Fruit fly (Drosophila melanogaster): ENCODE results near the gene HLH4C.

Gene HLH4C

dm6 chrX:4614945-4615344 is 32.3 kb downstream of the HLH4C start (continued):
- TF ChIP-seq CG8632 (GFP tag; optimal IDR thresholded peaks at IDR 0.05), result no peak
- 0 out of 3 replicates have a peak, but pooled peaks have one; percentile 13 for TF ChIP-seq CG8119 (GFP tag; IDR thresholded peaks at IDR 0.05)
- peak; percentile 25 for TF ChIP-seq acj6 (GFP tag; optimal IDR thresholded peaks at IDR 0.05)
- TF ChIP-seq fd85E (GFP tag; optimal IDR thresholded peaks at IDR 0.05), result no peak
- no peak for TF ChIP-seq dsx (GFP tag; optimal IDR thresholded peaks at IDR 0.05; ENCODE audit: poor library complexity, severe bottlenecking)
- no peak for TF ChIP-seq CG6808 (GFP tag; optimal IDR thresholded peaks at IDR 0.05)
- peak; percentile 4 for TF ChIP-seq CG32006 (GFP tag; optimal IDR thresholded peaks at IDR 0.05)
- TF ChIP-seq spab (GFP tag; optimal IDR thresholded peaks at IDR 0.05), result no peak
- TF ChIP-seq cyc (GFP tag; optimal IDR thresholded peaks at IDR 0.05), result peak; percentile 40
- no peak for TF ChIP-seq CG9139 (GFP tag; optimal IDR thresholded peaks at IDR 0.05)
- peak; percentile 8 for TF ChIP-seq CG10631 (GFP tag; optimal IDR thresholded peaks at IDR 0.05)
- no peak for TF ChIP-seq CG10669 (GFP tag; optimal IDR thresholded peaks at IDR 0.05)
- TF ChIP-seq svp (GFP tag), result peak; percentile 52
- TF ChIP-seq CG4318 (GFP tag; optimal IDR thresholded peaks at IDR 0.05), result no peak
- no peak for TF ChIP-seq Blimp-1 (GFP tag; optimal IDR thresholded peaks at IDR 0.05)
- TF ChIP-seq CG31627 (GFP tag; optimal IDR thresholded peaks at IDR 0.05), result peak; percentile 33

- TF ChIP-seq OdsH (GFP tag; optimal IDR thresholded peaks at IDR 0.05), result no peak
- TF ChIP-seq Hr38 (GFP tag; optimal IDR thresholded peaks at IDR 0.05), result no peak
- no peak for TF ChIP-seq Hr39 (GFP tag; optimal IDR thresholded peaks at IDR 0.05)
- 0 out of 3 replicates have a peak, but pooled peaks have one; percentile 23 for TF ChIP-seq CG6163 (GFP tag; IDR thresholded peaks at IDR 0.05)
- no peak for TF ChIP-seq Sox102F (GFP tag; optimal IDR thresholded peaks at IDR 0.05)
- TF ChIP-seq CG11902 (GFP tag; optimal IDR thresholded peaks at IDR 0.05), result no peak
- TF ChIP-seq cyc (GFP tag; optimal IDR thresholded peaks at IDR 0.05), result no peak
- no peak for TF ChIP-seq CG7368 (GFP tag; optimal IDR thresholded peaks at IDR 0.05)
- no peak for TF ChIP-seq acj6 (GFP tag; optimal IDR thresholded peaks at IDR 0.05)
- peak; percentile 45; the same call in 2 of the 3 replicates for TF ChIP-seq eg (GFP tag; IDR thresholded peaks at IDR 0.05)
- no peak for TF ChIP-seq CG11762 (GFP tag; optimal IDR thresholded peaks at IDR 0.05; ENCODE audit: insufficient read depth)
- TF ChIP-seq spab (GFP tag; optimal IDR thresholded peaks at IDR 0.05), result no peak
- TF ChIP-seq CG15336 (GFP tag; IDR thresholded peaks at IDR 0.05), result no peak
- TF ChIP-seq salr (GFP tag; optimal IDR thresholded peaks at IDR 0.05), result no peak
- no peak for TF ChIP-seq CG9139 (GFP tag; optimal IDR thresholded peaks at IDR 0.05)
- TF ChIP-seq vri (GFP tag; optimal IDR thresholded peaks at IDR 0.05), result no peak
- TF ChIP-seq CG4318 (GFP tag; optimal IDR thresholded peaks at IDR 0.05), result no peak
- no peak for TF ChIP-seq CG34406 (GFP tag; optimal IDR thresholded peaks at IDR 0.05)
- TF ChIP-seq net (GFP tag; optimal IDR thresholded peaks at IDR 0.05), result no peak
- TF ChIP-seq fkh (GFP tag; optimal IDR thresholded peaks at IDR 0.05), result peak; percentile 51
- peak; percentile 9 for TF ChIP-seq CG32006 (GFP tag; optimal IDR thresholded peaks at IDR 0.05)
- TF ChIP-seq CG10631 (GFP tag; optimal IDR thresholded peaks at IDR 0.05), result no peak
- TF ChIP-seq Smox (GFP tag; optimal IDR thresholded peaks at IDR 0.05), result no peak
- TF ChIP-seq CG8119 (GFP tag; IDR thresholded peaks at IDR 0.05), result 0 out of 3 replicates have a peak, but pooled peaks have one; percentile 23
- TF ChIP-seq lz (GFP tag; optimal IDR thresholded peaks at IDR 0.05), result no peak
- TF ChIP-seq CG1621 (tag; optimal IDR thresholded peaks at IDR 0.05), result no peak
- no peak for TF ChIP-seq Gug (GFP tag; IDR thresholded peaks at IDR 0.05)
- TF ChIP-seq dac (GFP tag; optimal IDR thresholded peaks at IDR 0.05), result no peak
- TF ChIP-seq Ets96B (tag; optimal IDR thresholded peaks at IDR 0.05), result no peak
- TF ChIP-seq CG8319 (GFP tag; optimal IDR thresholded peaks at IDR 0.05), result no peak
- no peak for TF ChIP-seq topi (GFP tag; optimal IDR thresholded peaks at IDR 0.05)
- no peak for TF ChIP-seq CG6276 (GFP tag; optimal IDR thresholded peaks at IDR 0.05)
- no peak for TF ChIP-seq fd59A (GFP tag; optimal IDR thresholded peaks at IDR 0.05)
- no peak for TF ChIP-seq ss (GFP tag; optimal IDR thresholded peaks at IDR 0.05)
- TF ChIP-seq CG31627 (GFP tag; optimal IDR thresholded peaks at IDR 0.05), result no peak
- TF ChIP-seq svp (GFP tag), result peak; percentile 57
- TF ChIP-seq CG3919 (GFP tag; optimal IDR thresholded peaks at IDR 0.05), result no peak
- no peak for TF ChIP-seq Sox14 (GFP tag; optimal IDR thresholded peaks at IDR 0.05)
- TF ChIP-seq CG6808 (GFP tag; optimal IDR thresholded peaks at IDR 0.05), result no peak
- no peak for TF ChIP-seq CG11294 (GFP tag; IDR thresholded peaks at IDR 0.05)
- TF ChIP-seq CG6854 (GFP tag; optimal IDR thresholded peaks at IDR 0.05), result no peak
- TF ChIP-seq CG3032 (tag; optimal IDR thresholded peaks at IDR 0.05), result no peak
- TF ChIP-seq Lpt (GFP tag; optimal IDR thresholded peaks at IDR 0.05), result no peak
- TF ChIP-seq CG16779 (tag; optimal IDR thresholded peaks at IDR 0.05), result no peak
Observed at dm6 chrX:4614325-4614724, 32.9 kb downstream of the HLH4C start.

Data from whole organism, prepupa.